Fruit fly (Drosophila melanogaster) whole organism, embryonic: Measurements from ENCODE around the gene FucTA.

ENCODE experiments used
- B-H1 ChIP-seq: fragments of 200-800 bp; sonication (Bioruptor generic); IDR thresholded peaks from 3 replicates; pipeline ENCODE4 v1.3.6; 2022; ENCODE audit warnings: missing biosample characterization, missing genetic modification characterization
- Blimp-1 ChIP-seq: fragments of 200-800 bp; sonication (Bioruptor generic); optimal IDR thresholded peaks from 3 replicates; lab custom pipeline; 2018; ENCODE audit warnings: missing biosample characterization, missing genetic modification characterization, mild to moderate bottlenecking, moderate library complexity, missing genetic modification reagents
- CG10209 ChIP-seq: fragments of 200-800 bp; sonication (Bioruptor generic); optimal IDR thresholded peaks from 3 replicates; lab custom pipeline; 2017; ENCODE audit warnings: missing biosample characterization, mild to moderate bottlenecking, missing genetic modification characterization, missing genetic modification reagents
- CG1233 ChIP-seq: fragments of 200-800 bp; sonication (Bioruptor generic); optimal IDR thresholded peaks from 4 replicates; lab custom pipeline; 2018; ENCODE audit warnings: missing biosample characterization, mild to moderate bottlenecking, missing genetic modification characterization
- CG13775 ChIP-seq: fragments of 200-800 bp; sonication (Bioruptor generic); optimal IDR thresholded peaks from 3 replicates; lab custom pipeline; 2017; ENCODE audit warnings: missing biosample characterization, mild to moderate bottlenecking, missing genetic modification characterization
- CG14441 ChIP-seq: fragments of 200-800 bp; sonication (Bioruptor generic); IDR thresholded peaks from 2 replicates; pipeline ENCODE4 v1.3.6; 2022; ENCODE audit warnings: missing biosample characterization, missing genetic modification characterization
- CG1602 ChIP-seq: fragments of 200-800 bp; sonication (Bioruptor generic); optimal IDR thresholded peaks from 3 replicates; lab custom pipeline; 2016; ENCODE audit warnings: missing biosample characterization, missing genetic modification characterization
- CG17186 ChIP-seq: fragments of 200-800 bp; sonication (Bioruptor generic); optimal IDR thresholded peaks from 3 replicates; lab custom pipeline; 2017; ENCODE audit warnings: missing biosample characterization, missing genetic modification reagents, missing genetic modification characterization
- CG17361 ChIP-seq: fragments of 200-800 bp; sonication (Bioruptor generic); IDR thresholded peaks from 3 replicates; pipeline ENCODE4 v1.3.6; 2022; ENCODE audit warnings: missing biosample characterization, missing genetic modification characterization
- CG17568 ChIP-seq: fragments of 200-800 bp; sonication (Bioruptor generic); optimal IDR thresholded peaks from 2 replicates; lab custom pipeline; 2018; ENCODE audit warnings: missing biosample characterization, mild to moderate bottlenecking, missing genetic modification characterization, moderate library complexity
- CG17829 ChIP-seq: fragments of 200-800 bp; optimal IDR thresholded peaks from 2 replicates; lab custom pipeline; 2019; ENCODE audit warnings: missing biosample characterization, mild to moderate bottlenecking, missing genetic modification characterization, moderate library complexity
- CG1832 ChIP-seq: fragments of 200-800 bp; sonication (Bioruptor generic); optimal IDR thresholded peaks from 2 replicates; lab custom pipeline; 2017; ENCODE audit warnings: missing biosample characterization, mild to moderate bottlenecking, missing genetic modification characterization, inconsistent platforms
- CG18619 ChIP-seq: fragments of 200-800 bp; sonication (Bioruptor generic); optimal IDR thresholded peaks from 3 replicates; lab custom pipeline; 2017; ENCODE audit warnings: missing biosample characterization, mild to moderate bottlenecking, missing genetic modification characterization
- CG33557 ChIP-seq: fragments of 200-800 bp; sonication (Bioruptor generic); optimal IDR thresholded peaks from 2 replicates; lab custom pipeline; 2019; ENCODE audit warnings: missing biosample characterization, mild to moderate bottlenecking, missing genetic modification characterization, moderate library complexity
- CG6654 ChIP-seq: fragments of 200-800 bp; sonication (Bioruptor generic); optimal IDR thresholded peaks from 2 replicates; lab custom pipeline; 2017; ENCODE audit warnings: missing biosample characterization, mild to moderate bottlenecking, missing genetic modification characterization
- CG6689 ChIP-seq: fragments of 200-800 bp; sonication (Bioruptor generic); IDR thresholded peaks from 2 replicates; pipeline ENCODE4 v1.3.6; 2022; ENCODE audit warnings: missing biosample characterization, missing genetic modification characterization
- CG6813 ChIP-seq: fragments of 200-800 bp; sonication (Bioruptor generic); optimal IDR thresholded peaks from 2 replicates; lab custom pipeline; 2017; ENCODE audit warnings: missing biosample characterization, missing genetic modification characterization, mild to moderate bottlenecking, moderate library complexity, missing genetic modification reagents
- CG7271 ChIP-seq: fragments of 200-800 bp; sonication (Bioruptor generic); optimal IDR thresholded peaks from 2 replicates; lab custom pipeline; 2018; ENCODE audit warnings: missing biosample characterization, mild to moderate bottlenecking, missing genetic modification characterization, moderate library complexity
- CG9727 ChIP-seq: fragments of 200-800 bp; sonication (Bioruptor generic); optimal IDR thresholded peaks from 3 replicates; lab custom pipeline; 2017; ENCODE audit warnings: missing biosample characterization, mild to moderate bottlenecking, missing genetic modification characterization
- CoRest ChIP-seq: fragments of 200-800 bp; sonication (Bioruptor generic); optimal IDR thresholded peaks from 3 replicates; lab custom pipeline; 2018; ENCODE audit warnings: missing biosample characterization, mild to moderate bottlenecking, missing genetic modification characterization, moderate library complexity
- E2f1 ChIP-seq: fragments of 200-800 bp; sonication (Bioruptor generic); IDR thresholded peaks from 2 replicates; pipeline ENCODE4 v1.3.6; 2022; ENCODE audit warnings: missing biosample characterization, missing genetic modification characterization
- H15 ChIP-seq: fragments of 200-800 bp; sonication (Bioruptor generic); IDR thresholded peaks from 3 replicates; pipeline ENCODE4 v1.3.6; 2022; ENCODE audit warnings: missing biosample characterization, missing genetic modification characterization
- Hey ChIP-seq: fragments of 200-800 bp; sonication (Bioruptor generic); optimal IDR thresholded peaks from 3 replicates; lab custom pipeline; 2018; ENCODE audit warnings: missing biosample characterization, mild to moderate bottlenecking, missing genetic modification characterization
- HmgD ChIP-seq: fragments of 200-800 bp; sonication (Bioruptor generic); optimal IDR thresholded peaks from 3 replicates; lab custom pipeline; 2016; ENCODE audit warnings: missing biosample characterization, missing genetic modification characterization
- Max ChIP-seq: fragments of 200-800 bp; sonication (Bioruptor generic); optimal IDR thresholded peaks from 2 replicates; lab custom pipeline; 2016; ENCODE audit warnings: missing biosample characterization, mild to moderate bottlenecking, missing genetic modification characterization
- Med ChIP-seq: fragments of 200-800 bp; sonication (Bioruptor generic); peaks from one replicate; lab custom pipeline; 2016; ENCODE audit warnings: missing biosample characterization, missing genetic modification characterization, mild to moderate bottlenecking, inconsistent platforms, moderate library complexity
- Meics ChIP-seq: fragments of 200-800 bp; sonication (Bioruptor generic); optimal IDR thresholded peaks from 2 replicates; lab custom pipeline; 2017; ENCODE audit warnings: missing biosample characterization, mild to moderate bottlenecking, missing genetic modification characterization
- Ptx1 ChIP-seq: fragments of 200-800 bp; sonication (Bioruptor generic); IDR thresholded peaks from 2 replicates; pipeline ENCODE4 v1.3.6; 2022; ENCODE audit warnings: missing biosample characterization, missing genetic modification characterization
- Trl ChIP-seq, 3 experiments: fragments of >200 bp in 2 of 3; fragments of 200-800 bp in 1 of 3; sonication (Bioruptor generic) in 1 of 3; optimal IDR thresholded peaks; 2 replicates in 1 of 3; 3 replicates in 2 of 3; lab custom pipeline; 2016 to 2017; ENCODE audit warnings: missing biosample characterization in 1 of 3, missing genetic modification characterization in 1 of 3
- Xrp1 ChIP-seq: fragments of 200-800 bp; sonication (Bioruptor generic); IDR thresholded peaks from 2 replicates; pipeline ENCODE4 v1.3.6; 2022; ENCODE audit warnings: missing biosample characterization, missing genetic modification characterization
- chif ChIP-seq, 2 experiments: fragments of 200-800 bp; sonication (Bioruptor generic); optimal IDR thresholded peaks; 3 replicates each; lab custom pipeline; 2016; ENCODE audit warnings: missing biosample characterization in 2 of 2, missing genetic modification characterization in 2 of 2
- chm ChIP-seq: fragments of 200-800 bp; sonication (Bioruptor generic); IDR thresholded peaks from 2 replicates; pipeline ENCODE4 v1.3.6; 2022; ENCODE audit warnings: missing biosample characterization, missing genetic modification characterization
- crol ChIP-seq: fragments of 200-800 bp; sonication (Bioruptor generic); IDR thresholded peaks from 2 replicates; pipeline ENCODE4 v1.3.6; 2022; ENCODE audit warnings: missing biosample characterization, missing genetic modification characterization
- dpn ChIP-seq, 2 experiments: fragments of 200-800 bp; sonication (Bioruptor generic); optimal IDR thresholded peaks; 3 replicates each; lab custom pipeline; 2016; ENCODE audit warnings: missing biosample characterization in 2 of 2, missing genetic modification characterization in 2 of 2
- dysf ChIP-seq: fragments of 200-800 bp; sonication (Bioruptor generic); IDR thresholded peaks from 3 replicates; pipeline ENCODE4 v1.3.6; 2022; ENCODE audit warnings: missing biosample characterization, missing genetic modification characterization
- exex ChIP-seq: fragments of 200-800 bp; sonication (Bioruptor generic); optimal IDR thresholded peaks from 4 replicates; lab custom pipeline; 2018; ENCODE audit warnings: missing biosample characterization, mild to moderate bottlenecking, missing genetic modification characterization, moderate library complexity
- fd102C ChIP-seq: fragments of 200-800 bp; sonication (Bioruptor generic); optimal IDR thresholded peaks from 2 replicates; lab custom pipeline; 2018; ENCODE audit warnings: missing biosample characterization, mild to moderate bottlenecking, missing genetic modification characterization, moderate library complexity
- ftz-f1 ChIP-seq: fragments of 200-800 bp; sonication (Bioruptor generic); optimal IDR thresholded peaks from 2 replicates; lab custom pipeline; 2016; ENCODE audit warnings: missing biosample characterization, missing genetic modification characterization
- gt ChIP-seq: fragments of 200-800 bp; sonication (Bioruptor generic); IDR thresholded peaks from 2 replicates; pipeline ENCODE4 v1.3.6; 2022; ENCODE audit warnings: missing biosample characterization, missing genetic modification characterization
- h ChIP-seq: fragments of >200 bp; optimal IDR thresholded peaks from 2 replicates; lab custom pipeline; 2017
- hb ChIP-seq: fragments of 200-800 bp; sonication (Bioruptor generic); IDR thresholded peaks from 3 replicates; pipeline ENCODE4 v1.3.6; 2022; ENCODE audit warnings: missing biosample characterization, missing genetic modification characterization; ENCODE audit not compliant: partially characterized antibody
- lov ChIP-seq, 2 experiments: fragments of 200-800 bp in 1 of 2; fragments of >200 bp in 1 of 2; sonication (Bioruptor generic) in 1 of 2; IDR thresholded peaks in 1 of 2; optimal IDR thresholded peaks in 1 of 2; 2 replicates in 1 of 2; 3 replicates in 1 of 2; pipeline versions ENCODE4 v1.3.6 to Lab custom; 2017 to 2022; ENCODE audit warnings: missing biosample characterization in 1 of 2, missing genetic modification characterization in 1 of 2
- luna ChIP-seq: fragments of 200-800 bp; sonication (Bioruptor generic); optimal IDR thresholded peaks from 2 replicates; lab custom pipeline; 2016; ENCODE audit warnings: missing biosample characterization, missing genetic modification characterization
- peb ChIP-seq: fragments of 200-800 bp; sonication (Bioruptor generic); IDR thresholded peaks from 2 replicates; pipeline ENCODE4 v1.3.6; 2022; ENCODE audit warnings: missing biosample characterization, missing genetic modification characterization
- ssp ChIP-seq: fragments of 200-800 bp; sonication (Bioruptor generic); IDR thresholded peaks from 2 replicates; pipeline ENCODE4 v1.3.6; 2022; ENCODE audit warnings: missing biosample characterization, missing genetic modification characterization
- tll ChIP-seq, 2 experiments: fragments of 200-800 bp in 1 of 2; fragments of >200 bp in 1 of 2; sonication (Bioruptor generic) in 1 of 2; optimal IDR thresholded peaks; 2 replicates each; lab custom pipeline; 2017 to 2019; ENCODE audit warnings: missing biosample characterization in 2 of 2, missing genetic modification characterization in 2 of 2, mild to moderate bottlenecking in 1 of 2, moderate library complexity in 1 of 2
- twi ChIP-seq: fragments of 200-800 bp; optimal IDR thresholded peaks from 2 replicates; lab custom pipeline; 2019; ENCODE audit warnings: missing biosample characterization, mild to moderate bottlenecking, missing genetic modification characterization, moderate library complexity
- unpg ChIP-seq: fragments of 200-800 bp; sonication (Bioruptor generic); optimal IDR thresholded peaks from 3 replicates; lab custom pipeline; 2018; ENCODE audit warnings: missing biosample characterization, mild to moderate bottlenecking, missing genetic modification characterization, moderate library complexity
- vnd ChIP-seq: fragments of 200-800 bp; sonication (Bioruptor generic); IDR thresholded peaks from 3 replicates; pipeline ENCODE4 v1.3.6; 2022; ENCODE audit warnings: missing biosample characterization, missing genetic modification characterization; ENCODE audit not compliant: partially characterized antibody

The FucTA gene

dm6 chr3L:15097878-15098520, 48.9 kb upstream of the FucTA start, which contains the start of gene Ctps (continued):
- TF ChIP-seq B-H1 (GFP tag; lab: Robert Waterston, UW) (no peak), CG14441 (GFP tag; lab: Robert Waterston, UW) (no peak), CG17568 (GFP tag; lab: Kevin White, UChicago) (no peak), Max (GFP tag; lab: Kevin White, UChicago) (peak; percentile 55), h (lab: Kevin White, UChicago) (no peak), CG6689 (GFP tag; lab: Robert Waterston, UW) (no peak), twi (tag; lab: Kevin White, UChicago) (no peak), peb (0 out of 2 replicates have a peak, but pooled peaks have one; percentile 16), unpg (no peak), Hey (no peak), CG17361 (GFP tag; lab: Robert Waterston, UW) (no peak), crol (GFP tag; lab: Robert Waterston, UW) (no peak), exex (no peak), CG7271 (tag; lab: Kevin White, UChicago) (no peak), Trl (optimal IDR thresholded peaks at IDR 0.05; lab: Kevin White, UChicago) (no peak), Trl (GFP tag; optimal IDR thresholded peaks at IDR 0.05; lab: Kevin White, UChicago) (no peak), E2f1 (GFP tag; lab: Robert Waterston, UW) (no peak), dysf (no peak), chm (GFP tag; lab: Robert Waterston, UW) (no peak), CG9727 (GFP tag; lab: Kevin White, UChicago) (no peak), CG17829 (tag; lab: Kevin White, UChicago) (no peak), CG18619 (no peak), CG6813 (GFP tag; lab: Kevin White, UChicago) (no peak), CG1832 (no peak), ftz-f1 (GFP tag; lab: Kevin White, UChicago) (no peak), tll (GFP tag; optimal IDR thresholded peaks at IDR 0.05; lab: Kevin White, UChicago) (no peak), hb (no peak; the same call in 2 of the 3 replicates), CG13775 (GFP tag; lab: Kevin White, UChicago) (no peak), CG10209 (GFP tag; lab: Kevin White, UChicago) (no peak), Meics (no peak), fd102C (GFP tag; lab: Kevin White, UChicago) (no peak), Blimp-1 (no peak), Med (peak; percentile 91), chif (GFP tag; optimal IDR thresholded peaks at IDR 0.05; lab: Kevin White, UChicago) (no peak), vnd (GFP tag; lab: Robert Waterston, UW) (no peak), CG1602 (GFP tag; lab: Kevin White, UChicago) (no peak), Xrp1 (GFP tag; lab: Robert Waterston, UW) (0 out of 2 replicates have a peak, but pooled peaks have one; percentile 12), H15 (GFP tag; lab: Robert Waterston, UW) (no peak), HmgD (no peak), luna (GFP tag; lab: Kevin White, UChicago) (no peak), CG33557 (no peak), ssp (GFP tag; lab: Robert Waterston, UW) (no peak), lov (optimal IDR thresholded peaks at IDR 0.05; lab: Kevin White, UChicago) (no peak), lov (GFP tag; IDR thresholded peaks at IDR 0.05; lab: Robert Waterston, UW) (no peak), gt (GFP tag; lab: Robert Waterston, UW) (no peak), CG1233 (GFP tag; lab: Kevin White, UChicago) (no peak), dpn (GFP tag; optimal IDR thresholded peaks at IDR 0.05; lab: Kevin White, UChicago) (peak in 1 of 2 experiments; percentile 5), CG6654 (no peak), CG17186 (peak; percentile 30), Ptx1 (no peak), CoRest (peak; percentile 4)
